Fruit fly (Drosophila melanogaster) S2 (cell line): ENCODE measurements around the gene Tep4.

Experiments
- CG8478 ChIP-seq: fragments of >200 bp; optimal IDR thresholded peaks from 2 replicates; lab custom pipeline; 2018
- CTCF ChIP-seq, 2 experiments: fragments of >200 bp; optimal IDR thresholded peaks; 2 replicates each; lab custom pipeline; 2018

dm6 chr2L:19565233-19565898 is 17.1 kb downstream of the Tep4 start, which contains the start of gene CG13077:
- TF ChIP-seq CG8478 (lab: Kevin White, UChicago) (no peak), CTCF (optimal IDR thresholded peaks at IDR 0.05; lab: Kevin White, UChicago) (no peak)
